Worm (Caenorhabditis elegans) whole organism, L3 larva: ENCODE data around the gene T05A7.1.

Experiments
- jun-1 ChIP-seq: fragments of 150-350 bp; optimal IDR thresholded peaks from 2 replicates; lab custom pipeline; 2014; ENCODE audit warnings: missing biosample characterization, missing genetic modification reagents, missing genetic modification characterization
- nfya-1 ChIP-seq: sonication (generic microtip); optimal IDR thresholded peaks from 2 replicates; lab custom pipeline; 2017; ENCODE audit warnings: missing genetic modification characterization, mild to moderate bottlenecking, missing compliant biosample characterization, antibody characterized with exemption, moderate library complexity; ENCODE audit not compliant: insufficient read depth
- nhr-237 ChIP-seq: fragments of 150-350 bp; optimal IDR thresholded peaks from 2 replicates; lab custom pipeline; 2014; ENCODE audit warnings: missing biosample characterization, missing genetic modification characterization
- ztf-11 ChIP-seq: fragments of 150-350 bp; optimal IDR thresholded peaks from 2 replicates; lab custom pipeline; 2014; ENCODE audit warnings: missing biosample characterization, missing genetic modification characterization

ce11 chrII:4677916-4678315 is at the start of gene T05A7.1:
- no peak for TF ChIP-seq ztf-11
- no peak for TF ChIP-seq nfya-1
- no peak for TF ChIP-seq jun-1
- TF ChIP-seq nhr-237 (tag; lab: Kevin White, UChicago): no peak
